Worm (Caenorhabditis elegans): Measurements from ENCODE around the gene T02H6.4.

DNA sequence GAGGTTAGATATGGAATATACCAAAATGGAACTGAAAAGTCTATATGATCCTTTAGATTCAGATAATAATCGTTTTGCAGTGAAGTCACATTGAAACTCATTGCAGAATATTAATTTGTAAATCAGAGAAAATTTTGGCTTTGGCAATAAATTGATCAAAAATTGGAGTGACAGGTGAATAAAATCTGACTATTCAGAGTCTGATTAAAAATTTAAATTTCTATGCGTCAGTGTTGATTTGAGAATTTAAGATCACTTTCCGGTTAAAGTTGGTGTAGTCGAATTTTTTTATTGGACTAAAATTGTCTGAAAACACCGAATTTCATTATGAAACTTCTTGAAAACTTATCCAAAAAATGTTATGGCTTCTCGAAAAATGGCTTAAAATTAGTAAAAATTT lies 28.2 kb upstream of the T02H6.4 start, which contains the start of gene sri-45:
- TF ChIP-seq unc-39 (tag; optimal IDR thresholded peaks at IDR 0.05) (no peak), lsy-12 (tag; optimal IDR thresholded peaks at IDR 0.05) (no peak), egl-5 (tag; optimal IDR thresholded peaks at IDR 0.05) (no peak)

All from whole organism, L3 larva.